Worm (Caenorhabditis elegans) whole organism, young adult: ENCODE results near the gene acr-8.

ENCODE experiments used
- B0019.2 ChIP-seq: fragments of 200-800 bp; sonication (Bioruptor generic); conservative IDR thresholded peaks from 2 replicates; pipeline ENCODE4 v1.3.6; 2022; ENCODE audit warnings: missing genetic modification reagents, missing genetic modification characterization, missing compliant biosample characterization
- C17E4.6 ChIP-seq: fragments of 200-800 bp; sonication (Bioruptor generic); IDR thresholded peaks from 2 replicates; pipeline ENCODE4 v1.3.6; 2022; ENCODE audit warnings: missing genetic modification reagents, missing genetic modification characterization, missing compliant biosample characterization
- F22D6.2 ChIP-seq: sonication (generic microtip); optimal IDR thresholded peaks from 2 replicates; lab custom pipeline; 2016; ENCODE audit warnings: mild to moderate bottlenecking, missing genetic modification characterization, missing compliant biosample characterization
- F23B12.7 ChIP-seq: sonication (generic microtip); optimal IDR thresholded peaks from 2 replicates; lab custom pipeline; 2017; ENCODE audit warnings: missing genetic modification characterization, mild to moderate bottlenecking, missing compliant biosample characterization, antibody characterized with exemption, moderate library complexity; ENCODE audit not compliant: insufficient read depth
- F37B4.10 ChIP-seq: fragments of 200-800 bp; sonication (Bioruptor generic); IDR thresholded peaks from 2 replicates; pipeline ENCODE4 v1.3.6; 2022; ENCODE audit warnings: missing genetic modification characterization, missing compliant biosample characterization
- F49E8.2 ChIP-seq: sonication (generic microtip); optimal IDR thresholded peaks from 3 replicates; lab custom pipeline; 2017; ENCODE audit warnings: missing genetic modification characterization, mild to moderate bottlenecking, missing compliant biosample characterization, antibody characterized with exemption, moderate library complexity; ENCODE audit not compliant: insufficient read depth
- F55B11.4 ChIP-seq: sonication (generic microtip); optimal IDR thresholded peaks from 2 replicates; lab custom pipeline; 2016; ENCODE audit warnings: missing compliant biosample characterization, missing genetic modification characterization, borderline replicate concordance; ENCODE audit not compliant: insufficient read depth
- K11D2.4 ChIP-seq: fragments of 200-800 bp; sonication (Bioruptor generic); IDR thresholded peaks from 2 replicates; pipeline ENCODE4 v1.3.6; 2022; ENCODE audit warnings: missing genetic modification reagents, missing genetic modification characterization, missing compliant biosample characterization
- T26A5.8 ChIP-seq: sonication (generic microtip); optimal IDR thresholded peaks from 2 replicates; lab custom pipeline; 2016; ENCODE audit warnings: missing genetic modification characterization, missing compliant biosample characterization
- Y56A3A.18 ChIP-seq: fragments of 200-800 bp; sonication (Bioruptor generic); IDR thresholded peaks from 2 replicates; pipeline ENCODE4 v1.3.6; 2022; ENCODE audit warnings: missing genetic modification reagents, missing genetic modification characterization, missing compliant biosample characterization
- Y67H2A.10 ChIP-seq: fragments of 200-800 bp; sonication (Bioruptor generic); conservative IDR thresholded peaks from 2 replicates; pipeline ENCODE4 v1.3.6; 2022; ENCODE audit warnings: missing genetic modification reagents, missing genetic modification characterization, missing compliant biosample characterization
- Y79H2A.3 ChIP-seq: fragments of 200-800 bp; sonication (Bioruptor generic); conservative IDR thresholded peaks from 2 replicates; pipeline ENCODE4 v1.3.6; 2022; ENCODE audit warnings: missing genetic modification reagents, missing genetic modification characterization, missing compliant biosample characterization
- bed-2 ChIP-seq: fragments of 200-800 bp; sonication (Bioruptor generic); IDR thresholded peaks from 2 replicates; pipeline ENCODE4 v1.3.6; 2022; ENCODE audit warnings: missing genetic modification reagents, missing genetic modification characterization, missing compliant biosample characterization
- ccch-3 ChIP-seq: fragments of 200-800 bp; sonication (Bioruptor generic); optimal IDR thresholded peaks from 2 replicates; lab custom pipeline; 2018; ENCODE audit warnings: mild to moderate bottlenecking, missing genetic modification characterization, missing compliant biosample characterization
- cebp-1 ChIP-seq, 2 experiments: fragments of 200-800 bp in 1 of 2; sonication (Bioruptor generic) in 1 of 2; sonication (generic microtip) in 1 of 2; IDR thresholded peaks in 1 of 2; optimal IDR thresholded peaks in 1 of 2; 2 replicates each; pipeline versions ENCODE4 v1.3.6 to Lab custom; 2017 to 2022; ENCODE audit warnings: missing compliant biosample characterization in 2 of 2, missing genetic modification characterization in 2 of 2, mild to moderate bottlenecking in 1 of 2, missing genetic modification reagents in 1 of 2, moderate library complexity in 1 of 2
- ceh-27 ChIP-seq: fragments of 200-800 bp; sonication (Bioruptor generic); optimal IDR thresholded peaks from 2 replicates; lab custom pipeline; 2018; ENCODE audit warnings: mild to moderate bottlenecking, missing genetic modification characterization, moderate library complexity, missing compliant biosample characterization
- ceh-40 ChIP-seq: fragments of 200-800 bp; sonication (Bioruptor generic); IDR thresholded peaks from 2 replicates; pipeline ENCODE4 v1.3.6; 2022; ENCODE audit warnings: missing genetic modification characterization, missing compliant biosample characterization
- ceh-58 ChIP-seq: fragments of 200-800 bp; sonication (Bioruptor generic); IDR thresholded peaks from 2 replicates; pipeline ENCODE4 v1.3.6; 2022; ENCODE audit warnings: missing genetic modification characterization, missing compliant biosample characterization
- chd-7 ChIP-seq: sonication (generic microtip); optimal IDR thresholded peaks from 2 replicates; lab custom pipeline; 2016; ENCODE audit warnings: mild to moderate bottlenecking, missing genetic modification characterization, moderate library complexity, missing compliant biosample characterization
- die-1 ChIP-seq: sonication (generic microtip); optimal IDR thresholded peaks from 2 replicates; lab custom pipeline; 2016; ENCODE audit warnings: missing genotype, mild to moderate bottlenecking, missing genetic modification characterization, missing compliant biosample characterization
- egrh-3 ChIP-seq: fragments of 200-800 bp; sonication (Bioruptor generic); IDR thresholded peaks from 2 replicates; pipeline ENCODE4 v1.3.6; 2022; ENCODE audit warnings: missing genetic modification reagents, missing genetic modification characterization, missing compliant biosample characterization
- hlh-26 ChIP-seq: fragments of 200-800 bp; sonication (Bioruptor generic); conservative IDR thresholded peaks from 2 replicates; pipeline ENCODE4 v1.3.6; 2022; ENCODE audit warnings: missing genetic modification reagents, missing genetic modification characterization, missing compliant biosample characterization
- hmg-1.2 ChIP-seq: fragments of 200-800 bp; sonication (Bioruptor generic); IDR thresholded peaks from 2 replicates; pipeline ENCODE4 v1.3.6; 2022; ENCODE audit warnings: missing genetic modification reagents, missing genetic modification characterization, missing compliant biosample characterization
- hsf-1 ChIP-seq: fragments of 200-800 bp; sonication (Bioruptor generic); IDR thresholded peaks from 2 replicates; pipeline ENCODE4 v1.3.6; 2022; ENCODE audit warnings: missing genetic modification reagents, missing genetic modification characterization, missing compliant biosample characterization
- let-607 ChIP-seq, 2 experiments: fragments of 200-800 bp in 1 of 2; sonication (Bioruptor generic) in 1 of 2; sonication (generic microtip) in 1 of 2; optimal IDR thresholded peaks; 2 replicates each; lab custom pipeline; 2016 to 2018; ENCODE audit warnings: mild to moderate bottlenecking in 2 of 2, missing compliant biosample characterization in 2 of 2, missing genetic modification characterization in 2 of 2, moderate library complexity in 2 of 2, missing genotype in 1 of 2
- lin-26 ChIP-seq: fragments of 200-800 bp; sonication (Bioruptor generic); IDR thresholded peaks from 2 replicates; pipeline ENCODE4 v1.3.6; 2022; ENCODE audit warnings: missing genetic modification reagents, missing genetic modification characterization, missing compliant biosample characterization
- lin-40 ChIP-seq: sonication (generic microtip); optimal IDR thresholded peaks from 2 replicates; lab custom pipeline; 2016; ENCODE audit warnings: missing genetic modification characterization, mild to moderate bottlenecking, missing compliant biosample characterization, missing genotype, missing genetic modification reagents
- lir-1 ChIP-seq: fragments of 200-800 bp; sonication (Bioruptor generic); conservative IDR thresholded peaks from 2 replicates; pipeline ENCODE4 v1.3.6; 2022; ENCODE audit warnings: missing genetic modification reagents, missing genetic modification characterization, missing compliant biosample characterization
- lsl-1 ChIP-seq: fragments of 200-800 bp; sonication (Bioruptor generic); optimal IDR thresholded peaks from 2 replicates; lab custom pipeline; 2018; ENCODE audit warnings: mild to moderate bottlenecking, missing genetic modification characterization, moderate library complexity, missing compliant biosample characterization
- lsy-27 ChIP-seq: sonication (generic microtip); optimal IDR thresholded peaks from 2 replicates; lab custom pipeline; 2017; ENCODE audit warnings: missing genetic modification characterization, mild to moderate bottlenecking, missing compliant biosample characterization, antibody characterized with exemption, missing genotype, borderline replicate concordance; ENCODE audit not compliant: insufficient read depth
- madf-10 ChIP-seq: sonication (generic microtip); optimal IDR thresholded peaks from 2 replicates; lab custom pipeline; 2016; ENCODE audit warnings: mild to moderate bottlenecking, missing genetic modification characterization, missing compliant biosample characterization
- madf-6 ChIP-seq: fragments of 200-800 bp; sonication (Bioruptor generic); IDR thresholded peaks from 2 replicates; pipeline ENCODE4 v1.3.6; 2022; ENCODE audit warnings: missing genetic modification reagents, missing genetic modification characterization, missing compliant biosample characterization
- mcd-1 ChIP-seq: fragments of 200-800 bp; sonication (Bioruptor generic); IDR thresholded peaks from 2 replicates; pipeline ENCODE4 v1.3.6; 2022; ENCODE audit warnings: missing genetic modification reagents, missing genetic modification characterization, missing compliant biosample characterization
- mes-4 ChIP-seq: sonication (generic microtip); optimal IDR thresholded peaks from 2 replicates; lab custom pipeline; 2016; ENCODE audit warnings: missing genotype, missing genetic modification characterization, missing compliant biosample characterization
- nfya-1 ChIP-seq: sonication (generic microtip); optimal IDR thresholded peaks from 2 replicates; lab custom pipeline; 2017; ENCODE audit warnings: antibody characterized with exemption, missing compliant biosample characterization, missing genetic modification characterization, borderline replicate concordance; ENCODE audit not compliant: insufficient read depth
- nhr-80 ChIP-seq: sonication (generic microtip); optimal IDR thresholded peaks from 2 replicates; lab custom pipeline; 2016; ENCODE audit warnings: missing genetic modification characterization, missing compliant biosample characterization
- pha-4 ChIP-seq: fragments of 150-350 bp; sonication (generic microtip); optimal IDR thresholded peaks from 2 replicates; lab custom pipeline; 2014; ENCODE audit warnings: missing biosample characterization, missing genetic modification reagents, missing genetic modification characterization
- snpc-1.3 ChIP-seq: sonication (generic microtip); optimal IDR thresholded peaks from 2 replicates; lab custom pipeline; 2017; ENCODE audit warnings: missing genetic modification characterization, mild to moderate bottlenecking, missing compliant biosample characterization, antibody characterized with exemption, moderate library complexity, missing genotype, missing genetic modification reagents; ENCODE audit not compliant: insufficient read depth
- snpc-3.4 ChIP-seq: sonication (generic microtip); optimal IDR thresholded peaks from 2 replicates; lab custom pipeline; 2017; ENCODE audit warnings: missing genetic modification characterization, mild to moderate bottlenecking, missing compliant biosample characterization, antibody characterized with exemption, moderate library complexity, missing genotype, missing genetic modification reagents
- snpc-4 ChIP-seq, 5 experiments: fragments of 150-350 bp in 1 of 5; sonication (generic microtip) in 4 of 5; optimal IDR thresholded peaks; 2 replicates each; lab custom pipeline; 2014 to 2018; ENCODE audit warnings: missing genetic modification characterization in 5 of 5, missing biosample characterization in 3 of 5, antibody characterized with exemption in 2 of 5, mild to moderate bottlenecking in 2 of 5, missing compliant biosample characterization in 2 of 5, missing genotype in 2 of 5, moderate library complexity in 2 of 5, missing genetic modification reagents in 1 of 5
- somi-1 ChIP-seq: fragments of 200-800 bp; sonication (Bioruptor generic); optimal IDR thresholded peaks from 2 replicates; lab custom pipeline; 2018; ENCODE audit warnings: mild to moderate bottlenecking, missing genetic modification characterization, missing compliant biosample characterization
- tlf-1 ChIP-seq: fragments of 200-800 bp; sonication (Bioruptor generic); optimal IDR thresholded peaks from 2 replicates; lab custom pipeline; 2018; ENCODE audit warnings: mild to moderate bottlenecking, missing genetic modification characterization, missing compliant biosample characterization
- xnd-1 ChIP-seq: sonication (generic microtip); optimal IDR thresholded peaks from 2 replicates; lab custom pipeline; 2016; ENCODE audit warnings: missing genotype, missing genetic modification reagents, missing genetic modification characterization, missing compliant biosample characterization
- ztf-22 ChIP-seq: fragments of 200-800 bp; sonication (Bioruptor generic); optimal IDR thresholded peaks from 2 replicates; lab custom pipeline; 2018; ENCODE audit warnings: mild to moderate bottlenecking, missing genetic modification characterization, moderate library complexity, missing compliant biosample characterization
- ztf-25 ChIP-seq: fragments of 200-800 bp; sonication (Bioruptor generic); IDR thresholded peaks from 2 replicates; pipeline ENCODE4 v1.3.6; 2022; ENCODE audit warnings: missing genetic modification reagents, missing genetic modification characterization, missing compliant biosample characterization
- ztf-26 ChIP-seq: sonication (generic microtip); optimal IDR thresholded peaks from 2 replicates; lab custom pipeline; 2017; ENCODE audit warnings: missing genetic modification characterization, missing compliant biosample characterization
- ztf-6 ChIP-seq: fragments of 200-800 bp; sonication (Bioruptor generic); IDR thresholded peaks from 2 replicates; pipeline ENCODE4 v1.3.6; 2022; ENCODE audit warnings: missing genetic modification reagents, missing genetic modification characterization, missing compliant biosample characterization

Gene acr-8

ce11 chrX:10391174-10391573 lies 21.4 kb upstream of the acr-8 start:
- TF ChIP-seq lin-40 (tag; lab: Kevin White, UChicago) (peak; percentile 48), let-607 (tag; optimal IDR thresholded peaks at IDR 0.05; lab: Kevin White, UChicago) (no peak), ccch-3 (GFP tag; lab: Kevin White, UChicago) (no peak), madf-6 (GFP tag; lab: Robert Waterston, UW) (no peak), die-1 (tag; lab: Kevin White, UChicago) (no peak), ceh-58 (GFP tag; lab: Robert Waterston, UW) (no peak), F23B12.7 (tag; lab: Kevin White, UChicago) (no peak), F37B4.10 (GFP tag; lab: Robert Waterston, UW) (no peak), snpc-3.4 (tag; lab: Kevin White, UChicago) (no peak), lsl-1 (no peak), hsf-1 (GFP tag; lab: Robert Waterston, UW) (no peak), chd-7 (tag; lab: Kevin White, UChicago) (no peak), lir-1 (GFP tag; lab: Robert Waterston, UW) (no peak), cebp-1 (GFP tag; IDR thresholded peaks at IDR 0.05; lab: Robert Waterston, UW) (no peak), cebp-1 (tag; optimal IDR thresholded peaks at IDR 0.05; lab: Kevin White, UChicago) (peak; percentile 51), F22D6.2 (tag; lab: Kevin White, UChicago) (no peak), lin-26 (no peak), ceh-27 (GFP tag; lab: Kevin White, UChicago) (no peak), hlh-26 (GFP tag; lab: Robert Waterston, UW) (no peak), somi-1 (GFP tag; lab: Kevin White, UChicago) (no peak), ztf-6 (no peak), mcd-1 (GFP tag; lab: Robert Waterston, UW) (peak; percentile 91), egrh-3 (GFP tag; lab: Robert Waterston, UW) (no peak), B0019.2 (GFP tag; lab: Robert Waterston, UW) (no peak), nfya-1 (no peak), hmg-1.2 (GFP tag; lab: Robert Waterston, UW) (no peak), xnd-1 (tag; lab: Kevin White, UChicago) (no peak), snpc-1.3 (tag; lab: Kevin White, UChicago) (no peak), nhr-80 (tag; lab: Kevin White, UChicago) (peak; percentile 28), ztf-26 (tag; lab: Kevin White, UChicago) (peak; percentile 33), ztf-22 (GFP tag; lab: Kevin White, UChicago) (no peak), ztf-25 (no peak), snpc-4 (GFP tag; optimal IDR thresholded peaks at IDR 0.05; lab: Kevin White, UChicago) (no peak), snpc-4 (tag; optimal IDR thresholded peaks at IDR 0.05; lab: Kevin White, UChicago) (peak in 1 of 4 experiments; percentile 7), bed-2 (GFP tag; lab: Robert Waterston, UW) (no peak), Y67H2A.10 (no peak), F55B11.4 (tag; lab: Kevin White, UChicago) (no peak), T26A5.8 (tag; lab: Kevin White, UChicago) (no peak)
- TF ChIP-seq, all 124 proteins: peak for 6

- TF ChIP-seq ceh-40 (GFP tag; lab: Robert Waterston, UW) (no peak), madf-10 (tag; lab: Kevin White, UChicago) (no peak), lsy-27 (no peak), pha-4 (tag; lab: Kevin White, UChicago) (no peak), mes-4 (tag; lab: Kevin White, UChicago) (no peak), Y79H2A.3 (GFP tag; lab: Robert Waterston, UW) (no peak), K11D2.4 (GFP tag; lab: Robert Waterston, UW) (no peak), C17E4.6 (GFP tag; lab: Robert Waterston, UW) (no peak), F49E8.2 (no peak), Y56A3A.18 (GFP tag; lab: Robert Waterston, UW) (no peak), tlf-1 (GFP tag; lab: Kevin White, UChicago) (no peak), let-607 (tag; optimal IDR thresholded peaks at IDR 0.05; lab: Kevin White, UChicago) (no peak)
These were observed 19.7 kb upstream of the acr-8 start for ce11 chrX:10392792-10393191.
